Fruit fly (Drosophila melanogaster) whole organism, wandering third instar larva: ENCODE data around the gene holn1.

ENCODE experiments used
- Abd-B ChIP-seq: fragments of >200 bp; optimal IDR thresholded peaks from 2 replicates; lab custom pipeline; 2017; ENCODE audit warnings: missing biosample characterization, missing genetic modification characterization
- CrebA ChIP-seq: fragments of 200-800 bp; sonication (Bioruptor generic); optimal IDR thresholded peaks from 2 replicates; lab custom pipeline; 2016; ENCODE audit warnings: missing biosample characterization, mild to moderate bottlenecking, missing genetic modification characterization, borderline replicate concordance
- Dif ChIP-seq: fragments of 200-275, 200-300 bp; sonication (Bioruptor generic); optimal IDR thresholded peaks from 2 replicates; lab custom pipeline; 2018; ENCODE audit warnings: missing biosample characterization, missing genetic modification characterization; ENCODE audit not compliant: partially characterized antibody
- Hr78 ChIP-seq: fragments of >200 bp; optimal IDR thresholded peaks from 2 replicates; lab custom pipeline; 2017; ENCODE audit warnings: missing biosample characterization, missing genetic modification characterization
- Hr83 ChIP-seq: fragments of 200-300 bp; sonication (Bioruptor generic); optimal IDR thresholded peaks from 2 replicates; lab custom pipeline; 2016; ENCODE audit warnings: missing biosample characterization, mild to moderate bottlenecking, missing genetic modification characterization, moderate library complexity; ENCODE audit not compliant: poor library complexity, severe bottlenecking
- Jra ChIP-seq: sonication (Bioruptor generic); optimal IDR thresholded peaks from 2 replicates; lab custom pipeline; 2016; ENCODE audit warnings: missing biosample characterization, missing genetic modification characterization
- Myc ChIP-seq: fragments of >200 bp; optimal IDR thresholded peaks from 2 replicates; lab custom pipeline; 2017
- OdsH ChIP-seq: fragments of 200-800 bp; sonication (Bioruptor generic); optimal IDR thresholded peaks from 2 replicates; lab custom pipeline; 2016; ENCODE audit warnings: missing biosample characterization, mild to moderate bottlenecking, missing genetic modification characterization
- br ChIP-seq: fragments of 200-800 bp; sonication (Bioruptor generic); optimal IDR thresholded peaks from 2 replicates; lab custom pipeline; 2016; ENCODE audit warnings: missing biosample characterization, missing genetic modification characterization
- dmrt93B ChIP-seq: fragments of 200-800 bp; sonication (Bioruptor generic); optimal IDR thresholded peaks from 2 replicates; lab custom pipeline; 2018; ENCODE audit warnings: missing biosample characterization, mild to moderate bottlenecking, missing genetic modification characterization
- dsf ChIP-seq: sonication (Bioruptor generic); optimal IDR thresholded peaks from 2 replicates; lab custom pipeline; 2016; ENCODE audit warnings: missing biosample characterization, missing genetic modification characterization, borderline replicate concordance
- fru ChIP-seq: fragments of 200-800 bp; sonication (Bioruptor generic); optimal IDR thresholded peaks from 3 replicates; lab custom pipeline; 2016; ENCODE audit warnings: missing biosample characterization, mild to moderate bottlenecking, missing genetic modification characterization
- psq ChIP-seq: fragments of 200-800 bp; sonication (Bioruptor generic); optimal IDR thresholded peaks from 3 replicates; lab custom pipeline; 2017; ENCODE audit warnings: missing biosample characterization, mild to moderate bottlenecking, missing genetic modification characterization, moderate library complexity

- TF ChIP-seq dmrt93B (GFP tag; lab: Kevin White, UChicago) (no peak), Myc (no peak), Jra (no peak), OdsH (GFP tag; lab: Kevin White, UChicago) (no peak), psq (GFP tag; lab: Kevin White, UChicago) (no peak), Hr78 (GFP tag; lab: Kevin White, UChicago) (no peak), fru (GFP tag; lab: Kevin White, UChicago) (no peak), dsf (GFP tag; lab: Kevin White, UChicago) (no peak), Dif (GFP tag; lab: Kevin White, UChicago) (no peak), Abd-B (GFP tag; lab: Kevin White, UChicago) (no peak), Hr83 (GFP tag; lab: Kevin White, UChicago) (no peak), br (GFP tag; lab: Kevin White, UChicago) (no peak), CrebA (GFP tag; lab: Kevin White, UChicago) (no peak)
These were observed 34.4 kb downstream of the holn1 start for dm6 chr2L:10470211-10470610.
